Worm (Caenorhabditis elegans) whole organism, L4 larva: ENCODE results near the gene F08G2.5.
"Not testable (repeated sequence)": the region's sequence is repeated elsewhere in the genome, so short reads cannot be mapped to it uniquely, and the experiment has no call there.

Experiments used
- F49E8.2 ChIP-seq: sonication (generic microtip); optimal IDR thresholded peaks from 2 replicates; lab custom pipeline; 2016; ENCODE audit warnings: missing compliant biosample characterization, mild to moderate bottlenecking, missing genetic modification characterization, borderline replicate concordance
- aha-1 ChIP-seq: fragments of 150-350 bp; peaks from one replicate; lab custom pipeline; 2014; ENCODE audit warnings: missing biosample characterization, missing genetic modification characterization
- aly-2 ChIP-seq: sonication (generic microtip); optimal IDR thresholded peaks from 2 replicates; lab custom pipeline; 2018; ENCODE audit warnings: missing biosample characterization, missing genetic modification characterization
- ama-1 ChIP-seq: fragments of 150-350 bp; optimal IDR thresholded peaks from 2 replicates; lab custom pipeline; 2014; ENCODE audit warnings: inconsistent platforms, mixed read lengths
- attf-4 ChIP-seq: sonication (generic microtip); optimal IDR thresholded peaks from 3 replicates; lab custom pipeline; 2017; ENCODE audit warnings: missing biosample characterization, missing genetic modification characterization
- daf-16 ChIP-seq, 3 experiments: sonication (generic microtip); optimal IDR thresholded peaks; 2 replicates each; lab custom pipeline; 2016 to 2017; ENCODE audit warnings: missing genetic modification characterization in 3 of 3, missing genetic modification reagents in 3 of 3, mild to moderate bottlenecking in 2 of 3, missing compliant biosample characterization in 2 of 3, missing biosample characterization in 1 of 3, moderate library complexity in 1 of 3
- dmd-6 ChIP-seq: fragments of 200-800 bp; sonication (Bioruptor generic); IDR thresholded peaks from 2 replicates; pipeline ENCODE4 v1.3.6; 2022; ENCODE audit warnings: missing genetic modification reagents, missing genetic modification characterization, missing compliant biosample characterization
- duxl-1 ChIP-seq: sonication (generic microtip); optimal IDR thresholded peaks from 2 replicates; lab custom pipeline; 2016; ENCODE audit warnings: mild to moderate bottlenecking, missing genetic modification characterization, moderate library complexity, missing compliant biosample characterization; ENCODE audit not compliant: poor library complexity
- dve-1 ChIP-seq: sonication (generic microtip); optimal IDR thresholded peaks from 2 replicates; lab custom pipeline; 2017; ENCODE audit warnings: antibody characterized with exemption, mild to moderate bottlenecking, missing genetic modification characterization, missing compliant biosample characterization; ENCODE audit not compliant: insufficient read depth
- gei-8 ChIP-seq: fragments of 200-800 bp; sonication (Bioruptor generic); optimal IDR thresholded peaks from 2 replicates; lab custom pipeline; 2018; ENCODE audit warnings: mild to moderate bottlenecking, missing genetic modification characterization, missing compliant biosample characterization
- hlh-11 ChIP-seq: fragments of 200-800 bp; sonication (Bioruptor generic); optimal IDR thresholded peaks from 2 replicates; lab custom pipeline; 2018; ENCODE audit warnings: mild to moderate bottlenecking, missing genetic modification characterization, missing compliant biosample characterization
- hlh-30 ChIP-seq: sonication (generic microtip); optimal IDR thresholded peaks from 2 replicates; lab custom pipeline; 2017; ENCODE audit warnings: antibody characterized with exemption, mild to moderate bottlenecking, missing genetic modification characterization, missing compliant biosample characterization; ENCODE audit not compliant: insufficient read depth
- lin-1 ChIP-seq: fragments of 200-800 bp; sonication (Bioruptor generic); IDR thresholded peaks from 2 replicates; pipeline ENCODE4 v1.3.6; 2022; ENCODE audit warnings: missing genetic modification reagents, missing genetic modification characterization, missing compliant biosample characterization
- lin-13 ChIP-seq: fragments of 150-350 bp; optimal IDR thresholded peaks from 2 replicates; lab custom pipeline; 2014; ENCODE audit warnings: missing biosample characterization, missing genetic modification reagents, missing genetic modification characterization
- lin-38 ChIP-seq: fragments of 200-800 bp; sonication (Bioruptor generic); IDR thresholded peaks from 2 replicates; pipeline ENCODE4 v1.3.6; 2022; ENCODE audit warnings: missing genetic modification reagents, missing genetic modification characterization, missing compliant biosample characterization
- lsy-2 ChIP-seq, 2 experiments: fragments of 150-350 bp in 1 of 2; sonication (generic microtip) in 1 of 2; optimal IDR thresholded peaks; 2 replicates each; lab custom pipeline; 2014 to 2017; ENCODE audit warnings: missing biosample characterization in 2 of 2, missing genetic modification characterization in 2 of 2
- mdt-29 ChIP-seq: fragments of 200-800 bp; sonication (Bioruptor generic); IDR thresholded peaks from 2 replicates; pipeline ENCODE4 v1.3.6; 2022; ENCODE audit warnings: missing genetic modification reagents, missing genetic modification characterization, missing compliant biosample characterization
- mep-1 ChIP-seq: fragments of 150-350 bp; sonication (generic microtip); optimal IDR thresholded peaks from 3 replicates; lab custom pipeline; 2014; ENCODE audit warnings: missing biosample characterization, missing genetic modification characterization
- mes-2 ChIP-seq: sonication (generic microtip); optimal IDR thresholded peaks from 2 replicates; lab custom pipeline; 2016; ENCODE audit warnings: missing genotype, mild to moderate bottlenecking, missing genetic modification characterization, missing compliant biosample characterization; ENCODE audit not compliant: poor library complexity, severe bottlenecking
- nhr-102 ChIP-seq: sonication (generic microtip); optimal IDR thresholded peaks from 2 replicates; lab custom pipeline; 2016; ENCODE audit warnings: mild to moderate bottlenecking, missing genetic modification characterization, moderate library complexity, missing compliant biosample characterization
- nhr-237 ChIP-seq: sonication (generic microtip); optimal IDR thresholded peaks from 2 replicates; lab custom pipeline; 2017; ENCODE audit warnings: missing biosample characterization, missing genetic modification characterization
- nhr-25 ChIP-seq: sonication (generic microtip); optimal IDR thresholded peaks from 2 replicates; lab custom pipeline; 2017; ENCODE audit warnings: missing genetic modification characterization, mild to moderate bottlenecking, missing compliant biosample characterization, antibody characterized with exemption, moderate library complexity, borderline replicate concordance; ENCODE audit not compliant: insufficient read depth
- nhr-48 ChIP-seq: sonication (generic microtip); optimal IDR thresholded peaks from 2 replicates; lab custom pipeline; 2016; ENCODE audit warnings: mild to moderate bottlenecking, missing genetic modification characterization, missing compliant biosample characterization
- nhr-6 ChIP-seq: fragments of 150-350 bp; optimal IDR thresholded peaks from 2 replicates; lab custom pipeline; 2014; ENCODE audit warnings: missing biosample characterization, missing genetic modification characterization
- pha-4 ChIP-seq, 2 experiments: fragments of 150-350 bp in 1 of 2; fragments of 200-800 bp in 1 of 2; sonication (Bioruptor generic) in 1 of 2; IDR thresholded peaks in 1 of 2; optimal IDR thresholded peaks in 1 of 2; 2 replicates each; pipeline versions ENCODE4 v1.3.6 to Lab custom; 2014 to 2022; ENCODE audit warnings: missing genetic modification characterization in 2 of 2, missing genetic modification reagents in 2 of 2, missing biosample characterization in 1 of 2, missing compliant biosample characterization in 1 of 2
- rbr-2 ChIP-seq: sonication (generic microtip); optimal IDR thresholded peaks from 2 replicates; lab custom pipeline; 2016; ENCODE audit warnings: missing genotype, missing genetic modification characterization, missing compliant biosample characterization
- saeg-2 ChIP-seq: fragments of 200-800 bp; sonication (Bioruptor generic); IDR thresholded peaks from 2 replicates; pipeline ENCODE4 v1.3.6; 2022; ENCODE audit warnings: missing genetic modification reagents, missing genetic modification characterization, missing compliant biosample characterization
- set-16 ChIP-seq: fragments of 200-800 bp; sonication (Bioruptor generic); IDR thresholded peaks from 2 replicates; pipeline ENCODE4 v1.3.6; 2022; ENCODE audit warnings: missing genetic modification reagents, missing genetic modification characterization, missing compliant biosample characterization
- snpc-1.2 ChIP-seq: fragments of 200-800 bp; sonication (Bioruptor generic); IDR thresholded peaks from 2 replicates; pipeline ENCODE4 v1.3.6; 2022; ENCODE audit warnings: missing genetic modification reagents, missing genetic modification characterization, missing compliant biosample characterization
- snpc-4 ChIP-seq: fragments of 150-350 bp; optimal IDR thresholded peaks from 2 replicates; lab custom pipeline; 2014; ENCODE audit warnings: missing biosample characterization, missing genetic modification characterization
- spr-1 ChIP-seq: sonication (generic microtip); optimal IDR thresholded peaks from 2 replicates; lab custom pipeline; 2016; ENCODE audit warnings: mild to moderate bottlenecking, missing genetic modification characterization, missing compliant biosample characterization
- unc-62 ChIP-seq, 3 experiments: fragments of 150-350 bp in 1 of 3; sonication (generic microtip); optimal IDR thresholded peaks in 2 of 3; peaks in 1 of 3; 1 replicate in 1 of 3; 2 replicates in 2 of 3; lab custom pipeline; 2014 to 2017; ENCODE audit warnings: missing biosample characterization in 3 of 3, missing genetic modification characterization in 3 of 3, missing genetic modification reagents in 3 of 3, missing genotype in 1 of 3

F08G2.5 gene

DNA sequence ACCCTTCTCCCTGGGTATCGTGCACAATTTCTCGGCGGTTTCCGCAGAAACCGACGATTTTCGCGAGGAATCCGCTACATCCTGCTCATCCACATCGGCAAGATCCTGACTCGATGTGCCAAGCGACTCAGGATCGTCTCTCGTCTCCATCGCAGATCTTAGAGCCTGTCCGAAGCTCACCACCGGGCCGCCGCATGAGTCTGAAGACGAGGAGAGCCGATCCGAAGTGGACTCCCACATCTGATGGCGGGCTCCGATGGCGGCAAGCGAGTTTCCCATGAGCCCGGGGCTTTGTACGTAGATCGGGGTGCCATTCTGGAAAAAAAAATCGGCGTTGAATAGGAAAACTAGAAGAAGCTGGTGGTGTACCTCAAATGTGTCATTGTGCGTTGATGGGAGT lies 24.9 kb upstream of the F08G2.5 start:
- TF ChIP-seq unc-62 (GFP tag; optimal IDR thresholded peaks at IDR 0.05 in 1 of 2; lab: Kevin White, UChicago): no peak
- no peak for TF ChIP-seq unc-62 (tag; optimal IDR thresholded peaks at IDR 0.05; lab: Kevin White, UChicago)
- peak; percentile 92 for TF ChIP-seq set-16 (GFP tag; lab: Robert Waterston, UW)

DNA sequence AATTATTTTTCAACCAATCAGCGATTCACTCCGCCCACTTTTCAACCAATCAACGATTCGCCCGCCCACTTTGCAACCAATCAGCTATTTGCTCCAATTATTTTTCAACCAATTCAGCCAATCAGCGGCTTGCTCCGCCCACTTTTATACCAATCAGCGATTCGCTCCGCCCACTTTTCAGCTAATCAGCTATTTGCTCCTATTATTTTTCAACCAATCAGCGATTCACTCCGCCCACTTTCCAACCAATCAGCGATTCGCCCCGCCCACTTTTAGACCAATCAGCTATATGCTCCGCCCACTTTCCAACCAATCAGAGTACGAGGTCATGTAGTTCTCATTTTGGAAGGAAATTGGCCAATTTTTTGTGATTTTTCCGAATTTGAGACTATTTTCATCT lies 21.9 kb upstream of the F08G2.5 start:
- TF ChIP-seq unc-62 (GFP tag; optimal IDR thresholded peaks at IDR 0.05 in 1 of 2; lab: Kevin White, UChicago) (peak in 1 of 2 experiments; percentile 42), unc-62 (tag; optimal IDR thresholded peaks at IDR 0.05; lab: Kevin White, UChicago) (no peak), nhr-25 (tag; lab: Kevin White, UChicago) (no peak), spr-1 (tag; lab: Kevin White, UChicago) (no peak)
- TF ChIP-seq, all 104 proteins: peak for 1

- not testable (repeated sequence) for TF ChIP-seq daf-16 (GFP tag; optimal IDR thresholded peaks at IDR 0.05; lab: Kevin White, UChicago); pha-4 (tag; optimal IDR thresholded peaks at IDR 0.05; lab: Kevin White, UChicago)
- TF ChIP-seq daf-16 (tag; optimal IDR thresholded peaks at IDR 0.05; lab: Kevin White, UChicago) (peak; percentile 60), lin-38 (peak; percentile 63), nhr-6 (tag; lab: Kevin White, UChicago) (peak; percentile 37), dmd-6 (peak; percentile 62), mes-2 (tag; lab: Kevin White, UChicago) (peak; percentile 3), mdt-29 (GFP tag; lab: Robert Waterston, UW) (peak; percentile 60; the same call in 1 of the 2 replicates), ama-1 (lab: Kevin White, UChicago) (peak; percentile 39), aha-1 (tag; lab: Kevin White, UChicago) (peak; percentile 22), snpc-1.2 (peak; percentile 45; the same call in 1 of the 2 replicates), duxl-1 (tag; lab: Kevin White, UChicago) (peak; percentile 65), F49E8.2 (tag; lab: Kevin White, UChicago) (peak; percentile 41), nhr-48 (tag; lab: Kevin White, UChicago) (peak; percentile 28), rbr-2 (peak; percentile 5), saeg-2 (GFP tag; lab: Robert Waterston, UW) (peak; percentile 52; the same call in 1 of the 2 replicates), nhr-102 (peak; percentile 68), lin-1 (GFP tag; lab: Robert Waterston, UW) (peak; percentile 27; the same call in 1 of the 2 replicates), hlh-30 (tag; lab: Kevin White, UChicago) (peak; percentile 37), pha-4 (GFP tag; IDR thresholded peaks at IDR 0.05; lab: Robert Waterston, UW) (peak; percentile 48; the same call in 1 of the 2 replicates), snpc-4 (tag; lab: Kevin White, UChicago) (peak; percentile 60), lsy-2 (tag; optimal IDR thresholded peaks at IDR 0.05; lab: Kevin White, UChicago) (peak in 1 of 2 experiments; percentile 34), lin-13 (GFP tag; lab: Kevin White, UChicago) (peak; percentile 33), hlh-11 (tag; lab: Kevin White, UChicago) (peak; percentile 42), dve-1 (tag; lab: Kevin White, UChicago) (peak; percentile 84), mep-1 (tag; lab: Kevin White, UChicago) (peak; percentile 48)
These were observed 19.2 kb upstream of the F08G2.5 start for ce11 chrII:13852532-13853199.

DNA sequence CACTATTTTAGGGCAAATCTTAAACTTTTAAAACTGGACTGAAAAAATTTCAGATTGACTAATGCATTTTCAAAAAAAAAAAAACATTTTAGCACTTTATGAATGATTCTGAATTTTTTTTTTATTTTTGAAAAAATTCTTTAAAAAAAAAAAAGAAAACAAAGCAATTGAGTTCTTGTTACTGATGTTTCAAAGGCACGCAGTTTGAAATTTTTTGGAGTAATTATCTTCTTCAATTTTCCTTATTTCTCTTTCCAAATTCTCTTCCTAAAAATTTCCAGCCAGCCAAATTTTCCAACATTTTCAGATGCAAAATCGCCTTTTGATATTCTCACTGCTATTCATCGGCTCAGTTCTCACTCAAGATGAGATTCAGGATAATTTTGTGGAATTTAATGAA lies 18.6 kb upstream of the F08G2.5 start, which contains the start of gene F08G2.8:
Gene F08G2.8 (plus strand): TSS at position 301 of the 400 bp plus-strand sequence.
- TF ChIP-seq aly-2 (tag; lab: Kevin White, UChicago): no peak
- no peak for TF ChIP-seq gei-8 (GFP tag; lab: Kevin White, UChicago)
- no peak for TF ChIP-seq attf-4 (tag; lab: Kevin White, UChicago)
- no peak for TF ChIP-seq nhr-237
- TF ChIP-seq, all 104 proteins: peak for 0
